Fruit fly (Drosophila melanogaster) whole organism, wandering third instar larva: ENCODE data around the gene Zn72D.

Source experiments
- CG32264 ChIP-seq: fragments of 200-800 bp; sonication (Bioruptor generic); optimal IDR thresholded peaks from 2 replicates; lab custom pipeline; 2016; ENCODE audit warnings: missing biosample characterization, missing genetic modification characterization
- GATAd ChIP-seq: sonication (Bioruptor generic); optimal IDR thresholded peaks from 2 replicates; lab custom pipeline; 2016; ENCODE audit warnings: missing biosample characterization, missing genetic modification characterization
- OdsH ChIP-seq: fragments of 200-800 bp; sonication (Bioruptor generic); optimal IDR thresholded peaks from 2 replicates; lab custom pipeline; 2016; ENCODE audit warnings: missing biosample characterization, mild to moderate bottlenecking, missing genetic modification characterization
- lola ChIP-seq: fragments of >200 bp; optimal IDR thresholded peaks from 2 replicates; lab custom pipeline; 2017; ENCODE audit warnings: missing biosample characterization, missing genetic modification characterization
- psq ChIP-seq: fragments of 200-800 bp; sonication (Bioruptor generic); optimal IDR thresholded peaks from 3 replicates; lab custom pipeline; 2017; ENCODE audit warnings: missing biosample characterization, mild to moderate bottlenecking, missing genetic modification characterization, moderate library complexity
- sage ChIP-seq: fragments of 200-800 bp; sonication (Bioruptor generic); optimal IDR thresholded peaks from 2 replicates; lab custom pipeline; 2016; ENCODE audit warnings: missing biosample characterization, mild to moderate bottlenecking, missing genetic modification characterization

dm6 chr3L:16161131-16161530, 48.7 kb upstream of the Zn72D start:
- TF ChIP-seq OdsH (GFP tag; lab: Kevin White, UChicago) (no peak), CG32264 (GFP tag; lab: Kevin White, UChicago) (no peak), sage (GFP tag; lab: Kevin White, UChicago) (no peak), GATAd (GFP tag; lab: Kevin White, UChicago) (no peak), lola (no peak), psq (GFP tag; lab: Kevin White, UChicago) (peak; percentile 55)
